Worm (Caenorhabditis elegans) whole organism, L3 larva: ENCODE measurements around the gene T24C2.3.

Source experiments
- R02D3.7 ChIP-seq: fragments of 150-350 bp; optimal IDR thresholded peaks from 2 replicates; lab custom pipeline; 2014; ENCODE audit warnings: missing biosample characterization, missing genetic modification characterization
- ZK546.5 ChIP-seq: sonication (generic microtip); optimal IDR thresholded peaks from 2 replicates; lab custom pipeline; 2017; ENCODE audit warnings: missing biosample characterization, missing genetic modification characterization
- aly-2 ChIP-seq: fragments of 150-350 bp; optimal IDR thresholded peaks from 2 replicates; lab custom pipeline; 2014; ENCODE audit warnings: missing biosample characterization, missing genetic modification characterization
- ama-1 ChIP-seq: fragments of 150-350 bp; optimal IDR thresholded peaks from 2 replicates; lab custom pipeline; 2018
- ceh-16 ChIP-seq: sonication (generic microtip); optimal IDR thresholded peaks from 2 replicates; lab custom pipeline; 2017; ENCODE audit warnings: missing biosample characterization, missing genetic modification characterization
- ceh-28 ChIP-seq: fragments of 150-350 bp; optimal IDR thresholded peaks from 2 replicates; lab custom pipeline; 2014; ENCODE audit warnings: missing biosample characterization, missing genetic modification reagents, missing genetic modification characterization
- ceh-82 ChIP-seq: fragments of 150-350 bp; optimal IDR thresholded peaks from 2 replicates; lab custom pipeline; 2014; ENCODE audit warnings: missing biosample characterization, missing genetic modification characterization
- ceh-9 ChIP-seq: sonication (generic microtip); optimal IDR thresholded peaks from 2 replicates; lab custom pipeline; 2018; ENCODE audit warnings: missing biosample characterization, missing genetic modification characterization
- daf-12 ChIP-seq: fragments of 150-350 bp; optimal IDR thresholded peaks from 2 replicates; lab custom pipeline; 2014; ENCODE audit warnings: missing biosample characterization, missing genetic modification reagents, missing genetic modification characterization
- egl-27 ChIP-seq: sonication (generic microtip); optimal IDR thresholded peaks from 4 replicates; lab custom pipeline; 2017; ENCODE audit warnings: missing biosample characterization, missing genetic modification reagents, missing genetic modification characterization
- egl-5 ChIP-seq: fragments of 150-350 bp; optimal IDR thresholded peaks from 2 replicates; lab custom pipeline; 2017; ENCODE audit warnings: missing biosample characterization, missing genetic modification reagents, missing genetic modification characterization, inconsistent platforms
- elt-1 ChIP-seq: fragments of 150-350 bp; optimal IDR thresholded peaks from 2 replicates; lab custom pipeline; 2014; ENCODE audit warnings: missing biosample characterization, missing genetic modification characterization
- elt-2 ChIP-seq: sonication (generic microtip); optimal IDR thresholded peaks from 2 replicates; lab custom pipeline; 2016; ENCODE audit warnings: missing genetic modification reagents, mild to moderate bottlenecking, missing genetic modification characterization, missing compliant biosample characterization
- elt-3 ChIP-seq, 3 experiments: fragments of 150-350 bp in 1 of 3; sonication (generic microtip) in 2 of 3; optimal IDR thresholded peaks; 2 replicates in 2 of 3; 4 replicates in 1 of 3; lab custom pipeline; 2014 to 2017; ENCODE audit warnings: missing biosample characterization in 3 of 3, missing genetic modification characterization in 3 of 3
- eor-1 ChIP-seq, 2 experiments: fragments of 150-350 bp; optimal IDR thresholded peaks; 2 replicates each; lab custom pipeline; 2014 to 2018; ENCODE audit warnings: missing biosample characterization in 2 of 2, missing genetic modification characterization in 2 of 2
- fkh-10 ChIP-seq: sonication (generic microtip); optimal IDR thresholded peaks from 2 replicates; lab custom pipeline; 2017; ENCODE audit warnings: missing biosample characterization, missing genetic modification reagents, missing genetic modification characterization
- fkh-2 ChIP-seq: fragments of 150-350 bp; optimal IDR thresholded peaks from 2 replicates; lab custom pipeline; 2014; ENCODE audit warnings: missing biosample characterization, missing genetic modification reagents, missing genetic modification characterization
- fos-1 ChIP-seq: fragments of 150-350 bp; optimal IDR thresholded peaks from 2 replicates; lab custom pipeline; 2014; ENCODE audit warnings: missing biosample characterization, missing genetic modification characterization
- hmg-11 ChIP-seq: sonication (generic microtip); optimal IDR thresholded peaks from 2 replicates; lab custom pipeline; 2016; ENCODE audit warnings: missing genetic modification characterization, missing compliant biosample characterization
- jun-1 ChIP-seq: fragments of 150-350 bp; optimal IDR thresholded peaks from 2 replicates; lab custom pipeline; 2014; ENCODE audit warnings: missing biosample characterization, missing genetic modification reagents, missing genetic modification characterization
- lin-15B ChIP-seq: fragments of 150-350 bp; optimal IDR thresholded peaks from 2 replicates; lab custom pipeline; 2014; ENCODE audit warnings: missing biosample characterization, missing genetic modification characterization
- lin-39 ChIP-seq: fragments of 150-350 bp; optimal IDR thresholded peaks from 2 replicates; lab custom pipeline; 2018; ENCODE audit warnings: missing biosample characterization, missing genetic modification reagents, missing genetic modification characterization
- lsy-12 ChIP-seq: sonication (generic microtip); optimal IDR thresholded peaks from 2 replicates; lab custom pipeline; 2016; ENCODE audit warnings: mild to moderate bottlenecking, missing genetic modification characterization, missing compliant biosample characterization
- mdl-1 ChIP-seq: fragments of 150-350 bp; optimal IDR thresholded peaks from 2 replicates; lab custom pipeline; 2014; ENCODE audit warnings: missing biosample characterization, missing genetic modification characterization
- mml-1 ChIP-seq: fragments of 150-350 bp; sonication (generic microtip); optimal IDR thresholded peaks from 3 replicates; lab custom pipeline; 2014; ENCODE audit warnings: missing biosample characterization, missing genetic modification characterization
- nfya-1 ChIP-seq: sonication (generic microtip); optimal IDR thresholded peaks from 2 replicates; lab custom pipeline; 2017; ENCODE audit warnings: missing genetic modification characterization, mild to moderate bottlenecking, missing compliant biosample characterization, antibody characterized with exemption, moderate library complexity; ENCODE audit not compliant: insufficient read depth
- nhr-11 ChIP-seq: fragments of 150-350 bp; optimal IDR thresholded peaks from 2 replicates; lab custom pipeline; 2014; ENCODE audit warnings: missing biosample characterization, missing genetic modification characterization
- nhr-12 ChIP-seq: fragments of 150-350 bp; optimal IDR thresholded peaks from 2 replicates; lab custom pipeline; 2014; ENCODE audit warnings: missing biosample characterization, missing genetic modification characterization
- nhr-23 ChIP-seq: fragments of 150-350 bp; optimal IDR thresholded peaks from 2 replicates; lab custom pipeline; 2014; ENCODE audit warnings: missing biosample characterization, missing genetic modification reagents, missing genetic modification characterization
- nhr-237 ChIP-seq: fragments of 150-350 bp; optimal IDR thresholded peaks from 2 replicates; lab custom pipeline; 2014; ENCODE audit warnings: missing biosample characterization, missing genetic modification characterization
- nhr-25 ChIP-seq: sonication (generic microtip); optimal IDR thresholded peaks from 2 replicates; lab custom pipeline; 2017; ENCODE audit warnings: missing biosample characterization, missing genetic modification characterization
- nhr-28 ChIP-seq: fragments of 150-350 bp; optimal IDR thresholded peaks from 2 replicates; lab custom pipeline; 2014; ENCODE audit warnings: missing biosample characterization, missing genetic modification characterization
- nhr-43 ChIP-seq: sonication (generic microtip); optimal IDR thresholded peaks from 2 replicates; lab custom pipeline; 2016; ENCODE audit warnings: mild to moderate bottlenecking, missing genetic modification characterization, missing compliant biosample characterization; ENCODE audit not compliant: poor library complexity, severe bottlenecking
- nhr-67 ChIP-seq: fragments of 150-350 bp; optimal IDR thresholded peaks from 2 replicates; lab custom pipeline; 2014; ENCODE audit warnings: missing biosample characterization, missing genetic modification characterization
- nhr-76 ChIP-seq: fragments of 150-350 bp; sonication (generic microtip); optimal IDR thresholded peaks from 5 replicates; lab custom pipeline; 2014; ENCODE audit warnings: missing biosample characterization, missing genetic modification characterization
- nhr-77 ChIP-seq: fragments of 150-350 bp; optimal IDR thresholded peaks from 2 replicates; lab custom pipeline; 2014; ENCODE audit warnings: missing biosample characterization, missing genetic modification characterization
- pha-4 ChIP-seq: fragments of 150-350 bp; optimal IDR thresholded peaks from 2 replicates; lab custom pipeline; 2014; ENCODE audit warnings: missing biosample characterization, missing genetic modification reagents, missing genetic modification characterization
- pqm-1 ChIP-seq: fragments of 150-350 bp; optimal IDR thresholded peaks from 2 replicates; lab custom pipeline; 2017; ENCODE audit warnings: missing biosample characterization, missing genetic modification characterization, inconsistent platforms
- sea-2 ChIP-seq: fragments of 150-350 bp; sonication (generic microtip); optimal IDR thresholded peaks from 4 replicates; lab custom pipeline; 2014; ENCODE audit warnings: missing biosample characterization, missing genetic modification reagents, missing genetic modification characterization
- skn-1 ChIP-seq: fragments of 150-350 bp; optimal IDR thresholded peaks from 2 replicates; lab custom pipeline; 2014; ENCODE audit warnings: missing biosample characterization, missing genetic modification characterization
- snpc-4 ChIP-seq: fragments of 150-350 bp; optimal IDR thresholded peaks from 2 replicates; lab custom pipeline; 2014; ENCODE audit warnings: missing biosample characterization, missing genetic modification characterization
- tbx-2 ChIP-seq: sonication (generic microtip); optimal IDR thresholded peaks from 2 replicates; lab custom pipeline; 2016; ENCODE audit warnings: mild to moderate bottlenecking, missing genetic modification characterization, missing compliant biosample characterization
- unc-39 ChIP-seq: sonication (generic microtip); optimal IDR thresholded peaks from 4 replicates; lab custom pipeline; 2017; ENCODE audit warnings: missing biosample characterization, missing genetic modification characterization
- unc-62 ChIP-seq: fragments of 150-350 bp; sonication (generic microtip); optimal IDR thresholded peaks from 4 replicates; lab custom pipeline; 2014; ENCODE audit warnings: missing biosample characterization, missing genetic modification reagents, missing genetic modification characterization
- zag-1 ChIP-seq: fragments of 150-350 bp; optimal IDR thresholded peaks from 2 replicates; lab custom pipeline; 2014; ENCODE audit warnings: missing biosample characterization, missing genetic modification characterization
- ztf-11 ChIP-seq: fragments of 150-350 bp; optimal IDR thresholded peaks from 2 replicates; lab custom pipeline; 2014; ENCODE audit warnings: missing biosample characterization, missing genetic modification characterization
- ztf-4 ChIP-seq: fragments of 150-350 bp; optimal IDR thresholded peaks from 2 replicates; lab custom pipeline; 2014; ENCODE audit warnings: missing biosample characterization, missing genetic modification characterization

Gene T24C2.3

DNA sequence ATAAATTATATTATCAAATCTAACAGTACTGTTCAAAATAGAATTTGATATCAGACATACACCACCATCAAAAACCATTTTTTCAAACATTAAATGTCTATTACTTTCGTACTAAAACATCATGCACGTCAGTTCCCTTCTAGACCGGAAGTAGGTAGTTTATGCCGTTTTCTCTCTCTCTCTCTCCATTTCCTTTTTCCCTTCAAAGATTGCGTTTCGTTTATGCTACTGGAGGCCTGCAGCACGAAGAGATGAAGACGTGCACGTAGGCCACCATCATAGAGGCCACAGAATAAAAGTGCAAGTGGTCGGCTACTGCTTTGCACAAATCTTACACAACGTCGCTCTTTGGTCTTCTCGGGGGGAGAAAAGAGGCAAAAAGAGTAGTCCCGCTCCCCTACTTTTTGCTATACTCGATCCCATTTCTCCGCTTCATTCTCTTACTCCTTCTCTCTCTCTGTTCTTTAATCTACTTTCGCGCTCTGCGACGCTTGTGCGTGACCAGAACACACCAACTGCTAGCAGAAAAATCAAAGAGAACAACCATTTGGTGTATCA is 18.2 kb downstream of the T24C2.3 start:
- TF ChIP-seq nhr-23 (tag; lab: Kevin White, UChicago), result peak; percentile 31
- TF ChIP-seq ceh-82, result peak; percentile 48
- no peak for TF ChIP-seq nhr-28 (tag; lab: Kevin White, UChicago)
- TF ChIP-seq nhr-77, result no peak
- TF ChIP-seq egl-27, result peak; percentile 12
- peak; percentile 22 for TF ChIP-seq elt-2 (tag; lab: Kevin White, UChicago)
- peak; percentile 73 for TF ChIP-seq fkh-10 (GFP tag; lab: Kevin White, UChicago)
- TF ChIP-seq R02D3.7 (tag; lab: Kevin White, UChicago), result peak; percentile 32
- TF ChIP-seq mdl-1 (tag; lab: Kevin White, UChicago), result peak; percentile 63
- TF ChIP-seq nhr-12 (tag; lab: Kevin White, UChicago), result no peak
- peak; percentile 4 for TF ChIP-seq lin-15B (tag; lab: Kevin White, UChicago)
- no peak for TF ChIP-seq ztf-4
- no peak for TF ChIP-seq fkh-2 (tag; lab: Kevin White, UChicago)
- TF ChIP-seq ceh-16, result no peak
- TF ChIP-seq nhr-237 (tag; lab: Kevin White, UChicago), result no peak
- TF ChIP-seq nhr-25 (tag; lab: Kevin White, UChicago), result peak; percentile 74
- TF ChIP-seq elt-3 (tag; optimal IDR thresholded peaks at IDR 0.05; lab: Kevin White, UChicago), result peak in 1 of 3 experiments; percentile 59
- peak; percentile 33 for TF ChIP-seq jun-1 (tag; lab: Kevin White, UChicago)
- TF ChIP-seq nfya-1 (tag; lab: Kevin White, UChicago), result peak; percentile 65
- no peak for TF ChIP-seq eor-1 (tag; optimal IDR thresholded peaks at IDR 0.05; lab: Kevin White, UChicago)
- peak; percentile 61 for TF ChIP-seq nhr-11 (tag; lab: Kevin White, UChicago)
- peak; percentile 33 for TF ChIP-seq unc-62 (GFP tag; lab: Kevin White, UChicago)
- TF ChIP-seq sea-2 (GFP tag; lab: Kevin White, UChicago), result peak; percentile 48
- TF ChIP-seq pqm-1 (tag; lab: Kevin White, UChicago), result no peak
- no peak for TF ChIP-seq zag-1 (tag; lab: Kevin White, UChicago)
- TF ChIP-seq nhr-76 (tag; lab: Kevin White, UChicago), result no peak
- TF ChIP-seq egl-5 (tag; lab: Kevin White, UChicago), result peak; percentile 22
- no peak for TF ChIP-seq ZK546.5 (tag; lab: Kevin White, UChicago)
- peak; percentile 70 for TF ChIP-seq pha-4 (tag; lab: Kevin White, UChicago)
- TF ChIP-seq daf-12, result peak; percentile 61
- peak; percentile 70 for TF ChIP-seq tbx-2 (tag; lab: Kevin White, UChicago)
- no peak for TF ChIP-seq mml-1 (tag; lab: Kevin White, UChicago)
- peak; percentile 36 for TF ChIP-seq elt-1 (tag; lab: Kevin White, UChicago)
- TF ChIP-seq nhr-67 (tag; lab: Kevin White, UChicago), result no peak
- peak; percentile 15 for TF ChIP-seq fos-1
- TF ChIP-seq snpc-4 (tag; lab: Kevin White, UChicago), result no peak
- no peak for TF ChIP-seq lsy-12
- no peak for TF ChIP-seq aly-2 (tag; lab: Kevin White, UChicago)
- no peak for TF ChIP-seq ama-1 (lab: Kevin White, UChicago)
- TF ChIP-seq nhr-43 (tag; lab: Kevin White, UChicago), result peak; percentile 52
- no peak for TF ChIP-seq ztf-11 (tag; lab: Kevin White, UChicago)
- peak; percentile 17 for TF ChIP-seq hmg-11 (tag; lab: Kevin White, UChicago)
- TF ChIP-seq ceh-28 (tag; lab: Kevin White, UChicago), result peak; percentile 39
- TF ChIP-seq skn-1, result no peak
- TF ChIP-seq unc-39 (tag; lab: Kevin White, UChicago), result no peak
- TF ChIP-seq ceh-9 (tag; lab: Kevin White, UChicago), result peak; percentile 8
- peak; percentile 89 for TF ChIP-seq lin-39
